Fruit fly (Drosophila melanogaster) whole organism, embryonic: Measurements from ENCODE around the gene CG31431.

ENCODE experiments used
- CG10209 ChIP-seq: fragments of 200-800 bp; sonication (Bioruptor generic); optimal IDR thresholded peaks from 3 replicates; lab custom pipeline; 2017; ENCODE audit warnings: missing biosample characterization, mild to moderate bottlenecking, missing genetic modification characterization, missing genetic modification reagents
- CG10267 ChIP-seq: fragments of 200-800 bp; sonication (Bioruptor generic); optimal IDR thresholded peaks from 2 replicates; lab custom pipeline; 2018; ENCODE audit warnings: missing biosample characterization, mild to moderate bottlenecking, missing genetic modification characterization, moderate library complexity
- CG12391 ChIP-seq: fragments of 200-800 bp; sonication (Bioruptor generic); optimal IDR thresholded peaks from 3 replicates; lab custom pipeline; 2018; ENCODE audit warnings: missing biosample characterization, mild to moderate bottlenecking, missing genetic modification characterization, moderate library complexity
- CG13296 ChIP-seq: fragments of 200-800 bp; sonication (Bioruptor generic); optimal IDR thresholded peaks from 3 replicates; lab custom pipeline; 2018; ENCODE audit warnings: missing biosample characterization, mild to moderate bottlenecking, missing genetic modification characterization
- CG16779 ChIP-seq: fragments of 200-800 bp; sonication (Bioruptor generic); IDR thresholded peaks from 2 replicates; pipeline ENCODE4 v1.3.6; 2022; ENCODE audit warnings: missing biosample characterization, missing genetic modification characterization
- CG17186 ChIP-seq: fragments of 200-800 bp; sonication (Bioruptor generic); optimal IDR thresholded peaks from 3 replicates; lab custom pipeline; 2017; ENCODE audit warnings: missing biosample characterization, missing genetic modification reagents, missing genetic modification characterization
- CG17385 ChIP-seq: fragments of 200-800 bp; sonication (Bioruptor generic); optimal IDR thresholded peaks from 3 replicates; lab custom pipeline; 2018; ENCODE audit warnings: missing biosample characterization, mild to moderate bottlenecking, missing genetic modification characterization
- CG1832 ChIP-seq: fragments of 200-800 bp; sonication (Bioruptor generic); optimal IDR thresholded peaks from 2 replicates; lab custom pipeline; 2017; ENCODE audit warnings: missing biosample characterization, mild to moderate bottlenecking, missing genetic modification characterization, inconsistent platforms
- CG2199 ChIP-seq: fragments of 200-800 bp; sonication (Bioruptor generic); IDR thresholded peaks from 3 replicates; pipeline ENCODE4 v1.3.6; 2022; ENCODE audit warnings: missing biosample characterization, missing genetic modification characterization
- CG2712 ChIP-seq: fragments of 200-800 bp; optimal IDR thresholded peaks from 3 replicates; lab custom pipeline; 2019; ENCODE audit warnings: missing biosample characterization, mild to moderate bottlenecking, missing genetic modification characterization, moderate library complexity
- CG31441 ChIP-seq: fragments of 200-800 bp; sonication (Bioruptor generic); IDR thresholded peaks from 2 replicates; pipeline ENCODE4 v1.3.6; 2022; ENCODE audit warnings: missing biosample characterization, missing genetic modification characterization
- CG42726 ChIP-seq: fragments of 200-800 bp; sonication (Bioruptor generic); IDR thresholded peaks from 2 replicates; pipeline ENCODE4 v1.3.6; 2022; ENCODE audit warnings: missing biosample characterization, missing genetic modification characterization; ENCODE audit not compliant: partially characterized antibody
- CG43689 ChIP-seq: fragments of 200-800 bp; sonication (Bioruptor generic); IDR thresholded peaks from 2 replicates; pipeline ENCODE4 v1.3.6; 2022; ENCODE audit warnings: missing biosample characterization, missing genetic modification characterization
- CG4820 ChIP-seq: fragments of 200-800 bp; sonication (Bioruptor generic); optimal IDR thresholded peaks from 3 replicates; lab custom pipeline; 2016; ENCODE audit warnings: missing biosample characterization, missing genetic modification characterization
- CG7556 ChIP-seq: fragments of 200-800 bp; sonication (Bioruptor generic); optimal IDR thresholded peaks from 2 replicates; lab custom pipeline; 2017; ENCODE audit warnings: missing biosample characterization, mild to moderate bottlenecking, missing genetic modification characterization
- CG9932 ChIP-seq: fragments of 200-800 bp; sonication (Bioruptor generic); IDR thresholded peaks from 2 replicates; pipeline ENCODE4 v1.3.6; 2022; ENCODE audit warnings: missing biosample characterization, missing genetic modification characterization
- Deaf1 ChIP-seq: fragments of 200-800 bp; optimal IDR thresholded peaks from 3 replicates; lab custom pipeline; 2019; ENCODE audit warnings: missing biosample characterization, mild to moderate bottlenecking, missing genetic modification characterization, moderate library complexity
- Fer2 ChIP-seq: fragments of 200-800 bp; sonication (Bioruptor generic); optimal IDR thresholded peaks from 2 replicates; lab custom pipeline; 2018; ENCODE audit warnings: missing biosample characterization, mild to moderate bottlenecking, missing genetic modification characterization, moderate library complexity
- Fer3 ChIP-seq: fragments of 200-800 bp; sonication (Bioruptor generic); optimal IDR thresholded peaks from 2 replicates; lab custom pipeline; 2018; ENCODE audit warnings: missing biosample characterization, mild to moderate bottlenecking, missing genetic modification characterization, moderate library complexity
- Med ChIP-seq: fragments of 200-800 bp; sonication (Bioruptor generic); peaks from one replicate; lab custom pipeline; 2016; ENCODE audit warnings: missing biosample characterization, missing genetic modification characterization, mild to moderate bottlenecking, inconsistent platforms, moderate library complexity
- Ssrp ChIP-seq: fragments of 200-800 bp; sonication (Bioruptor generic); optimal IDR thresholded peaks from 2 replicates; lab custom pipeline; 2018; ENCODE audit warnings: missing biosample characterization, mild to moderate bottlenecking, missing genetic modification characterization, moderate library complexity
- al ChIP-seq: fragments of 200-800 bp; sonication (Bioruptor generic); IDR thresholded peaks from 2 replicates; pipeline ENCODE4 v1.3.6; 2022; ENCODE audit warnings: missing biosample characterization, missing genetic modification characterization
- bbx ChIP-seq: fragments of 200-800 bp; sonication (Bioruptor generic); IDR thresholded peaks from 2 replicates; pipeline ENCODE4 v1.3.6; 2022; ENCODE audit warnings: missing biosample characterization, missing genetic modification characterization; ENCODE audit not compliant: partially characterized antibody
- bsh ChIP-seq, 2 experiments: fragments of 200-800 bp; sonication (Bioruptor generic); optimal IDR thresholded peaks; 2 replicates each; lab custom pipeline; 2017 to 2018; ENCODE audit warnings: mild to moderate bottlenecking in 2 of 2, missing biosample characterization in 2 of 2, missing genetic modification characterization in 2 of 2, moderate library complexity in 1 of 2
- crp ChIP-seq, 2 experiments: fragments of 200-800 bp; sonication (Bioruptor generic); optimal IDR thresholded peaks; 2 replicates in 1 of 2; 3 replicates in 1 of 2; lab custom pipeline; 2017; ENCODE audit warnings: missing biosample characterization in 2 of 2, missing genetic modification characterization in 2 of 2, mild to moderate bottlenecking in 1 of 2, moderate library complexity in 1 of 2
- emc ChIP-seq: fragments of 200-800 bp; sonication (Bioruptor generic); optimal IDR thresholded peaks from 2 replicates; lab custom pipeline; 2016; ENCODE audit warnings: missing biosample characterization, missing genetic modification characterization
- ems ChIP-seq: fragments of 200-800 bp; sonication (Bioruptor generic); optimal IDR thresholded peaks from 3 replicates; lab custom pipeline; 2016; ENCODE audit warnings: missing biosample characterization, missing genetic modification characterization
- en ChIP-seq: fragments of 200-800 bp; sonication (Bioruptor generic); optimal IDR thresholded peaks from 2 replicates; lab custom pipeline; 2016; ENCODE audit warnings: missing biosample characterization, missing genetic modification characterization
- gem ChIP-seq: fragments of 200-800 bp; sonication (Bioruptor generic); optimal IDR thresholded peaks from 2 replicates; lab custom pipeline; 2019; ENCODE audit warnings: missing biosample characterization, mild to moderate bottlenecking, missing genetic modification characterization, moderate library complexity
- gsb ChIP-seq: fragments of 200-800 bp; sonication (Bioruptor generic); IDR thresholded peaks from 2 replicates; pipeline ENCODE4 v1.3.6; 2022; ENCODE audit warnings: missing biosample characterization, missing genetic modification characterization
- her ChIP-seq: fragments of 200-800 bp; sonication (Bioruptor generic); optimal IDR thresholded peaks from 2 replicates; lab custom pipeline; 2016; ENCODE audit warnings: missing biosample characterization, missing genetic modification characterization
- kay ChIP-seq: fragments of 200-800 bp; sonication (Bioruptor generic); optimal IDR thresholded peaks from 2 replicates; lab custom pipeline; 2016; ENCODE audit warnings: missing biosample characterization, missing genetic modification characterization
- klu ChIP-seq: fragments of 200-800 bp; sonication (Bioruptor generic); IDR thresholded peaks from 2 replicates; pipeline ENCODE4 v1.3.6; 2022; ENCODE audit warnings: missing biosample characterization, missing genetic modification characterization
- lola ChIP-seq, 3 experiments: fragments of >200 bp in 2 of 3; fragments of 200-800 bp in 1 of 3; sonication (Bioruptor generic) in 1 of 3; optimal IDR thresholded peaks; 2 replicates each; lab custom pipeline; 2017 to 2019; ENCODE audit warnings: missing biosample characterization in 3 of 3, missing genetic modification characterization in 3 of 3, mild to moderate bottlenecking in 1 of 3, moderate library complexity in 1 of 3
- lov ChIP-seq, 2 experiments: fragments of 200-800 bp in 1 of 2; fragments of >200 bp in 1 of 2; sonication (Bioruptor generic) in 1 of 2; IDR thresholded peaks in 1 of 2; optimal IDR thresholded peaks in 1 of 2; 2 replicates in 1 of 2; 3 replicates in 1 of 2; pipeline versions ENCODE4 v1.3.6 to Lab custom; 2017 to 2022; ENCODE audit warnings: missing biosample characterization in 1 of 2, missing genetic modification characterization in 1 of 2
- mld ChIP-seq: fragments of 200-800 bp; sonication (Bioruptor generic); IDR thresholded peaks from 3 replicates; pipeline ENCODE4 v1.3.6; 2022; ENCODE audit warnings: missing biosample characterization, missing genetic modification characterization; ENCODE audit not compliant: partially characterized antibody
- nmo ChIP-seq: fragments of 200-800 bp; sonication (Bioruptor generic); optimal IDR thresholded peaks from 2 replicates; lab custom pipeline; 2018; ENCODE audit warnings: missing biosample characterization, mild to moderate bottlenecking, missing genetic modification characterization, moderate library complexity
- pb ChIP-seq: fragments of 200-800 bp; sonication (Bioruptor generic); optimal IDR thresholded peaks from 3 replicates; lab custom pipeline; 2016; ENCODE audit warnings: missing biosample characterization, missing genetic modification characterization
- psq ChIP-seq: fragments of 200-800 bp; sonication (Bioruptor generic); optimal IDR thresholded peaks from 2 replicates; lab custom pipeline; 2017; ENCODE audit warnings: missing biosample characterization, missing genetic modification characterization
- row ChIP-seq: fragments of 200-800 bp; sonication (Bioruptor generic); IDR thresholded peaks from 3 replicates; pipeline ENCODE4 v1.3.6; 2022; ENCODE audit warnings: missing biosample characterization, missing genetic modification characterization
- sens ChIP-seq: fragments of 200-800 bp; sonication (Bioruptor generic); peaks from one replicate; lab custom pipeline; 2016; ENCODE audit warnings: missing biosample characterization, missing genetic modification characterization
- tio ChIP-seq: fragments of 200-800 bp; sonication (Bioruptor generic); optimal IDR thresholded peaks from 2 replicates; lab custom pipeline; 2017; ENCODE audit warnings: missing biosample characterization, missing genetic modification characterization, inconsistent platforms
- toy ChIP-seq: fragments of 200-800 bp; sonication (Bioruptor generic); IDR thresholded peaks from 2 replicates; pipeline ENCODE4 v1.3.6; 2022; ENCODE audit warnings: missing biosample characterization, missing genetic modification characterization
- z ChIP-seq: fragments of 200-800 bp; sonication (Bioruptor generic); IDR thresholded peaks from 3 replicates; pipeline ENCODE4 v1.3.6; 2022; ENCODE audit warnings: missing biosample characterization, missing genetic modification characterization
- zen ChIP-seq: fragments of 200-800 bp; sonication (Bioruptor generic); optimal IDR thresholded peaks from 3 replicates; lab custom pipeline; 2018; ENCODE audit warnings: missing biosample characterization, mild to moderate bottlenecking, missing genetic modification characterization, moderate library complexity
- zf30C ChIP-seq: fragments of 200-800 bp; sonication (Bioruptor generic); optimal IDR thresholded peaks from 3 replicates; lab custom pipeline; 2018; ENCODE audit warnings: missing biosample characterization, mild to moderate bottlenecking, missing genetic modification characterization

CG31431 gene

DNA sequence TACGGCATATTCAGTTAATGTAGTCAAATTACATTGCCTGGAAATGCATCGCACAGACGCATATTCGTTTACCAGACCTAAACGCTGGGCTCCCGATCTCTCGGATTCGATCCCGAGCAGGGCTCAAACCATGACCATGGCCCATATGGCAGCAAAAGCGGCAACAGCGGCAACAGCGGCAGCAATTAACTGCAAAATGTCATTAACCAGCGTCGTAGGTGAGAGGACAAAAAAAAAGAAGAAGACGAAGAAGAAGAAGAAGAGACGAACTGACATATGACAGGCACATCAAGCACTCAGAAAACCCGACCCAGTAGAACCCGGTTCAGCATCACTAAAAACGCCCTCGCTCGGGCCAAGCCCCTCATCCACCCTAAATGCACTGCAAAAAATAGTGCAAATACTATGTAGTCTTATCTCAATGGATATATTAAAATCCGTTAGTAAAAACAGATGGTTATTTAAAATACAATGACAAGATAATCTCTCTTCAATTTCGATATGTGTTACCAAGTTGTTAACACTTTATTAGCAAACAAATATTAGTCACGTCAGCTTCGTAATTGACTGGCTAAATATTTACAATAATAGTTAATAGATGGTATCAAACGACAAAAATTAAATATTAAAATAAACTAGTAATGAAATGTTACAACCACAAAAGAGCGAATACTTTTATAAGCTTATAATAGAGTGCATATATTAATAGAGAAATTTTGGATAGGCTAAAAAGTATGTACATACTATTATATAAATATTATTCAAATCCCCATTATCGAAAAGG lies 44.5 kb upstream of the CG31431 start (continued):
- TF ChIP-seq gsb (GFP tag; lab: Robert Waterston, UW), result 0 out of 2 replicates have a peak, but pooled peaks have one; percentile 23
- TF ChIP-seq toy (GFP tag; lab: Robert Waterston, UW), result 0 out of 2 replicates have a peak, but pooled peaks have one; percentile 17
- TF ChIP-seq CG31441, result 0 out of 2 replicates have a peak, but pooled peaks have one; percentile 17
- TF ChIP-seq CG10209 (GFP tag; lab: Kevin White, UChicago), result no peak
- peak; percentile 75 for TF ChIP-seq zen
- no peak for TF ChIP-seq lov (optimal IDR thresholded peaks at IDR 0.05; lab: Kevin White, UChicago)
- 0 out of 3 replicates have a peak, but pooled peaks have one; percentile 44 for TF ChIP-seq lov (GFP tag; IDR thresholded peaks at IDR 0.05; lab: Robert Waterston, UW)
- peak; percentile 2 for TF ChIP-seq gem (tag; lab: Kevin White, UChicago)
- TF ChIP-seq sens, result peak; percentile 63
- TF ChIP-seq lola (GFP tag; optimal IDR thresholded peaks at IDR 0.05; lab: Kevin White, UChicago), result peak in 1 of 3 experiments; percentile 56
- peak; percentile 27 for TF ChIP-seq zf30C
- no peak for TF ChIP-seq bbx (GFP tag; lab: Robert Waterston, UW)
- no peak for TF ChIP-seq CG43689
- TF ChIP-seq CG10267 (tag; lab: Kevin White, UChicago), result peak; percentile 20
- no peak for TF ChIP-seq Fer2
- TF ChIP-seq CG9932, result no peak
- peak; percentile 24 for TF ChIP-seq Med (GFP tag; lab: Kevin White, UChicago)
- peak; percentile 50 for TF ChIP-seq CG17385 (GFP tag; lab: Kevin White, UChicago)

DNA sequence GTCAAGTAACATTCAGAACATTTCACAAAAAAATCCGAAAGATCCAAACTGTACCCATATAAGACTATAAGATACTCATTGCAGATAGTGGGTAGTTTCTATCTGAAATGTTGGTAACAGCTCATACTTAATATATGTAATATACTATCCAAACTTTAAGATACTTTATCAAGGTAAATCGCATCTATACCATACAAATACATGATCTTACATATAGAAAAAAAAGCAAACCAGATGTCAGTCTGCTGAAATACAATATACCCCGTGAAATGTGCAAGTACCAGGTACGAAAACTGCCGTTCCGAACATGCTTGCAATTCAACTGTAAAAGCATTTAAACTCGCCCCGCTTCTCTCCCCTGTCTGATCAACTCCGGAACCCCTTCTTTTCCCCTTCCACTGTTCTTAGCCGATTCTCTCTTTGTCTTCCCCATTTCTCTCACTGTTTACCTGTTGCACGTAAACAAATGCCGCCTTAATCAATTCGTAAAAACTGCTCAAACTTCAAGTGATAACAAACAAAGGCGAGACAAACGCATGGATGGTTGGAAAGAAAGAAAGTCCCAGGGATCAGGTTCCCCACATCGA lies 42.9 kb upstream of the CG31431 start:
- TF ChIP-seq emc (GFP tag; lab: Kevin White, UChicago), result no peak
- peak; percentile 2 for TF ChIP-seq Ssrp
- TF ChIP-seq bsh (GFP tag; optimal IDR thresholded peaks at IDR 0.05; lab: Kevin White, UChicago), result peak in 1 of 2 experiments; percentile 45
- peak; percentile 65 for TF ChIP-seq zf30C
- TF ChIP-seq her (GFP tag; lab: Kevin White, UChicago), result no peak
- no peak for TF ChIP-seq klu (GFP tag; lab: Robert Waterston, UW)
- peak; percentile 30 for TF ChIP-seq nmo (GFP tag; lab: Kevin White, UChicago)
- no peak for TF ChIP-seq CG42726
- TF ChIP-seq Fer3 (tag; lab: Kevin White, UChicago), result no peak
- no peak for TF ChIP-seq mld (GFP tag; lab: Robert Waterston, UW)
- no peak for TF ChIP-seq pb (GFP tag; lab: Kevin White, UChicago)
- no peak for TF ChIP-seq CG43689
- TF ChIP-seq row, result peak; percentile 54; the same call in 2 of the 3 replicates
- no peak for TF ChIP-seq CG16779 (GFP tag; lab: Robert Waterston, UW)
- TF ChIP-seq CG2712 (tag; lab: Kevin White, UChicago), result peak; percentile 34
- TF ChIP-seq psq (GFP tag; lab: Kevin White, UChicago), result no peak
- TF ChIP-seq CG12391 (tag; lab: Kevin White, UChicago), result peak; percentile 15
- peak; percentile 49; the same call in 2 of the 3 replicates for TF ChIP-seq CG2199 (GFP tag; lab: Robert Waterston, UW)
- TF ChIP-seq ems, result no peak
- no peak for TF ChIP-seq kay (GFP tag; lab: Kevin White, UChicago)
- no peak for TF ChIP-seq en (GFP tag; lab: Kevin White, UChicago)
- TF ChIP-seq CG13296 (GFP tag; lab: Kevin White, UChicago), result no peak
- no peak for TF ChIP-seq z (GFP tag; lab: Robert Waterston, UW)
- no peak for TF ChIP-seq CG7556 (GFP tag; lab: Kevin White, UChicago)
- no peak for TF ChIP-seq CG17186 (GFP tag; lab: Kevin White, UChicago)
- no peak for TF ChIP-seq al (GFP tag; lab: Robert Waterston, UW)
- no peak for TF ChIP-seq CG4820
- no peak for TF ChIP-seq Deaf1 (tag; lab: Kevin White, UChicago)
- TF ChIP-seq CG1832 (GFP tag; lab: Kevin White, UChicago), result no peak
- no peak for TF ChIP-seq crp (GFP tag; optimal IDR thresholded peaks at IDR 0.05; lab: Kevin White, UChicago)
- no peak for TF ChIP-seq tio (GFP tag; lab: Kevin White, UChicago)
